Fruit fly (Drosophila melanogaster): ENCODE measurements around the gene CG12985.

Gene CG12985

dm6 chrX:17875014-17875589, 8.4 kb upstream of the CG12985 start:
- TF ChIP-seq rn (GFP tag; IDR thresholded peaks at IDR 0.05) (no peak), CG8301 (tag; optimal IDR thresholded peaks at IDR 0.05) (peak; percentile 7), CG15710 (tag; optimal IDR thresholded peaks at IDR 0.05) (peak; percentile 7), Pif1B (GFP tag; optimal IDR thresholded peaks at IDR 0.05) (no peak), CG13204 (GFP tag; optimal IDR thresholded peaks at IDR 0.05) (no peak), D1 (tag; optimal IDR thresholded peaks at IDR 0.05) (no peak), Snoo (tag; optimal IDR thresholded peaks at IDR 0.05) (peak; percentile 32), CG17806 (tag; optimal IDR thresholded peaks at IDR 0.05) (no peak), Pif1A (GFP tag; optimal IDR thresholded peaks at IDR 0.05) (peak; percentile 30), CG10348 (GFP tag; IDR thresholded peaks at IDR 0.05) (no peak), CG34367 (tag; optimal IDR thresholded peaks at IDR 0.05) (no peak), CG8159 (tag; optimal IDR thresholded peaks at IDR 0.05) (peak; percentile 1), Ets98B (GFP tag; IDR thresholded peaks at IDR 0.05) (no peak; the same call in 1 of the 2 replicates), CG12605 (GFP tag; IDR thresholded peaks at IDR 0.05) (peak; percentile 70), CG9948 (tag; optimal IDR thresholded peaks at IDR 0.05) (no peak), EcR (GFP tag; optimal IDR thresholded peaks at IDR 0.05) (peak; percentile 42), CG4496 (GFP tag; IDR thresholded peaks at IDR 0.05) (peak; percentile 63; the same call in 1 of the 3 replicates), fd96Ca (GFP tag; IDR thresholded peaks at IDR 0.05) (0 out of 3 replicates have a peak, but pooled peaks have one; percentile 18), CG32121 (GFP tag; IDR thresholded peaks at IDR 0.05) (no peak), gl (tag; optimal IDR thresholded peaks at IDR 0.05) (peak; percentile 62), CG14655 (GFP tag; optimal IDR thresholded peaks at IDR 0.05) (peak; percentile 55)

- no peak for TF ChIP-seq Pif1A (GFP tag; optimal IDR thresholded peaks at IDR 0.05)
- no peak for TF ChIP-seq CG12605 (GFP tag; IDR thresholded peaks at IDR 0.05)
- TF ChIP-seq CG34367 (tag; optimal IDR thresholded peaks at IDR 0.05), result no peak
- TF ChIP-seq CG13204 (GFP tag; optimal IDR thresholded peaks at IDR 0.05), result no peak
- TF ChIP-seq CG9948 (tag; optimal IDR thresholded peaks at IDR 0.05), result no peak
- no peak for TF ChIP-seq gl (tag; optimal IDR thresholded peaks at IDR 0.05)
- TF ChIP-seq CG14655 (GFP tag; optimal IDR thresholded peaks at IDR 0.05), result no peak
- no peak for TF ChIP-seq Pif1B (GFP tag; optimal IDR thresholded peaks at IDR 0.05)
- no peak for TF ChIP-seq CG15710 (tag; optimal IDR thresholded peaks at IDR 0.05)
- TF ChIP-seq Snoo (tag; optimal IDR thresholded peaks at IDR 0.05), result no peak
- no peak for TF ChIP-seq D1 (tag; optimal IDR thresholded peaks at IDR 0.05)
- no peak for TF ChIP-seq CG8159 (tag; optimal IDR thresholded peaks at IDR 0.05)
Measured at dm6 chrX:17875695-17876094, 7.8 kb upstream of the CG12985 start.

- TF ChIP-seq CG17806 (tag; optimal IDR thresholded peaks at IDR 0.05) (no peak), CG8159 (tag; optimal IDR thresholded peaks at IDR 0.05) (no peak), CG15710 (tag; optimal IDR thresholded peaks at IDR 0.05) (no peak), gl (tag; optimal IDR thresholded peaks at IDR 0.05) (no peak), CG9948 (tag; optimal IDR thresholded peaks at IDR 0.05) (no peak), rn (GFP tag; IDR thresholded peaks at IDR 0.05) (no peak)
Measured at dm6 chrX:17876518-17876917, 7.0 kb upstream of the CG12985 start.

- TF ChIP-seq EcR (GFP tag; optimal IDR thresholded peaks at IDR 0.05) (no peak), CG4496 (GFP tag; IDR thresholded peaks at IDR 0.05) (0 out of 3 replicates have a peak, but pooled peaks have one; percentile 26)
Measured at dm6 chrX:17877974-17878373, 5.5 kb upstream of the CG12985 start.

dm6 chrX:17878632-17879033, 4.9 kb upstream of the CG12985 start:
- TF ChIP-seq CG13204 (GFP tag; optimal IDR thresholded peaks at IDR 0.05) (peak; percentile 50), Snoo (tag; optimal IDR thresholded peaks at IDR 0.05) (peak; percentile 17), CG10348 (GFP tag; IDR thresholded peaks at IDR 0.05) (no peak), Ets98B (GFP tag; IDR thresholded peaks at IDR 0.05) (peak; percentile 73), CG9948 (tag; optimal IDR thresholded peaks at IDR 0.05) (no peak), Pif1A (GFP tag; optimal IDR thresholded peaks at IDR 0.05) (peak; percentile 5), CG8159 (tag; optimal IDR thresholded peaks at IDR 0.05) (no peak), gl (tag; optimal IDR thresholded peaks at IDR 0.05) (peak; percentile 59), EcR (GFP tag; optimal IDR thresholded peaks at IDR 0.05) (peak; percentile 98), rn (GFP tag; IDR thresholded peaks at IDR 0.05) (0 out of 2 replicates have a peak, but pooled peaks have one; percentile 8), CG32121 (GFP tag; IDR thresholded peaks at IDR 0.05) (peak; percentile 40; the same call in 1 of the 2 replicates), CG12605 (GFP tag; IDR thresholded peaks at IDR 0.05) (peak; percentile 83), fd96Ca (GFP tag; IDR thresholded peaks at IDR 0.05) (peak; percentile 38; the same call in 1 of the 3 replicates), D1 (tag; optimal IDR thresholded peaks at IDR 0.05) (no peak), CG34367 (tag; optimal IDR thresholded peaks at IDR 0.05) (peak; percentile 31), CG4496 (GFP tag; IDR thresholded peaks at IDR 0.05) (peak; percentile 80), Pif1B (GFP tag; optimal IDR thresholded peaks at IDR 0.05) (no peak)

dm6 chrX:17879211-17879897, 4.2 kb upstream of the CG12985 start:
- TF ChIP-seq CG4496 (GFP tag; IDR thresholded peaks at IDR 0.05) (no peak; the same call in 2 of the 3 replicates), CG34367 (tag; optimal IDR thresholded peaks at IDR 0.05) (peak; percentile 19), CG12605 (GFP tag; IDR thresholded peaks at IDR 0.05) (no peak), CG9948 (tag; optimal IDR thresholded peaks at IDR 0.05) (peak; percentile 49), EcR (GFP tag; optimal IDR thresholded peaks at IDR 0.05) (peak; percentile 14), gl (tag; optimal IDR thresholded peaks at IDR 0.05) (peak; percentile 39), CG8159 (tag; optimal IDR thresholded peaks at IDR 0.05) (peak; percentile 72), CG32121 (GFP tag; IDR thresholded peaks at IDR 0.05) (no peak), CG8301 (tag; optimal IDR thresholded peaks at IDR 0.05) (peak; percentile 38), CG13204 (GFP tag; optimal IDR thresholded peaks at IDR 0.05) (peak; percentile 57), Snoo (tag; optimal IDR thresholded peaks at IDR 0.05) (peak; percentile 49), D1 (tag; optimal IDR thresholded peaks at IDR 0.05) (peak; percentile 35), CG15710 (tag; optimal IDR thresholded peaks at IDR 0.05) (peak; percentile 61), CG17806 (tag; optimal IDR thresholded peaks at IDR 0.05) (peak; percentile 53), Pif1B (GFP tag; optimal IDR thresholded peaks at IDR 0.05) (peak; percentile 69), Pif1A (GFP tag; optimal IDR thresholded peaks at IDR 0.05) (peak; percentile 8), CG14655 (GFP tag; optimal IDR thresholded peaks at IDR 0.05) (peak; percentile 70), fd96Ca (GFP tag; IDR thresholded peaks at IDR 0.05) (no peak)

All from whole organism, pupa.